Fruit fly (Drosophila melanogaster) whole organism, embryonic: ENCODE results near the gene CG42812.

Experiments used
- Bdp1 ChIP-seq: fragments of 200-800 bp; sonication (Bioruptor generic); optimal IDR thresholded peaks from 3 replicates; lab custom pipeline; 2016; ENCODE audit warnings: missing biosample characterization, missing genetic modification characterization
- Bgb ChIP-seq: fragments of 200-800 bp; sonication (Bioruptor generic); IDR thresholded peaks from 2 replicates; pipeline ENCODE4 v1.3.6; 2022; ENCODE audit warnings: missing biosample characterization, missing genetic modification characterization; ENCODE audit not compliant: partially characterized antibody
- CG11504 ChIP-seq: fragments of 200-800 bp; sonication (Bioruptor generic); optimal IDR thresholded peaks from 3 replicates; lab custom pipeline; 2019; ENCODE audit warnings: missing biosample characterization, mild to moderate bottlenecking, missing genetic modification characterization, moderate library complexity
- CG12155 ChIP-seq: fragments of 200-800 bp; sonication (Bioruptor generic); optimal IDR thresholded peaks from 3 replicates; lab custom pipeline; 2016; ENCODE audit warnings: missing biosample characterization, missing genetic modification characterization
- CG13296 ChIP-seq: fragments of 200-800 bp; sonication (Bioruptor generic); optimal IDR thresholded peaks from 3 replicates; lab custom pipeline; 2018; ENCODE audit warnings: missing biosample characterization, mild to moderate bottlenecking, missing genetic modification characterization
- CG14667 ChIP-seq: fragments of 200-800 bp; sonication (Bioruptor generic); IDR thresholded peaks from 2 replicates; pipeline ENCODE4 v1.3.6; 2022; ENCODE audit warnings: missing biosample characterization, missing genetic modification characterization
- CG1647 ChIP-seq: fragments of 200-800 bp; sonication (Bioruptor generic); optimal IDR thresholded peaks from 3 replicates; lab custom pipeline; 2016; ENCODE audit warnings: missing biosample characterization, missing genetic modification characterization
- CG34224 ChIP-seq: fragments of 200-800 bp; sonication (Bioruptor generic); IDR thresholded peaks from 3 replicates; pipeline ENCODE4 v1.3.6; 2022; ENCODE audit warnings: missing biosample characterization, missing genetic modification characterization; ENCODE audit not compliant: partially characterized antibody
- CG3726 ChIP-seq: fragments of 200-800 bp; sonication (Bioruptor generic); IDR thresholded peaks from 3 replicates; pipeline ENCODE4, ENCODE4 v1.3.6; 2022; ENCODE audit warnings: missing biosample characterization, missing genetic modification characterization
- CG4820 ChIP-seq: fragments of 200-800 bp; sonication (Bioruptor generic); optimal IDR thresholded peaks from 3 replicates; lab custom pipeline; 2016; ENCODE audit warnings: missing biosample characterization, missing genetic modification characterization
- CG6654 ChIP-seq: fragments of 200-800 bp; sonication (Bioruptor generic); optimal IDR thresholded peaks from 2 replicates; lab custom pipeline; 2017; ENCODE audit warnings: missing biosample characterization, mild to moderate bottlenecking, missing genetic modification characterization
- CG7963 ChIP-seq: fragments of 200-800 bp; sonication (Bioruptor generic); IDR thresholded peaks from 3 replicates; pipeline ENCODE4 v1.3.6; 2022; ENCODE audit warnings: missing biosample characterization, missing genetic modification characterization; ENCODE audit not compliant: partially characterized antibody
- CG9609 ChIP-seq: fragments of 200-800 bp; sonication (Bioruptor generic); optimal IDR thresholded peaks from 3 replicates; lab custom pipeline; 2016; ENCODE audit warnings: missing biosample characterization, missing genetic modification characterization
- Eip74EF ChIP-seq, 2 experiments: fragments of 200-800 bp in 1 of 2; fragments of >200 bp in 1 of 2; sonication (Bioruptor generic) in 1 of 2; optimal IDR thresholded peaks; 2 replicates each; lab custom pipeline; 2017 to 2019; ENCODE audit warnings: missing biosample characterization in 2 of 2, missing genetic modification characterization in 2 of 2, mild to moderate bottlenecking in 1 of 2, moderate library complexity in 1 of 2
- Gug ChIP-seq: fragments of 200-800 bp; sonication (Bioruptor generic); IDR thresholded peaks from 4 replicates; pipeline ENCODE4 v1.3.6; 2022; ENCODE audit warnings: missing biosample characterization, missing genetic modification characterization
- HLH4C ChIP-seq: fragments of 200-800 bp; sonication (Bioruptor generic); IDR thresholded peaks from 3 replicates; pipeline ENCODE4 v1.3.6; 2022; ENCODE audit warnings: missing biosample characterization, missing genetic modification characterization; ENCODE audit not compliant: partially characterized antibody
- Hand ChIP-seq: fragments of 200-800 bp; sonication (Bioruptor generic); optimal IDR thresholded peaks from 2 replicates; lab custom pipeline; 2017; ENCODE audit warnings: mild to moderate bottlenecking, missing biosample characterization, missing genetic modification reagents, missing genetic modification characterization
- Nf-YC ChIP-seq: fragments of 200-800 bp; optimal IDR thresholded peaks from 3 replicates; lab custom pipeline; 2019; ENCODE audit warnings: missing biosample characterization, mild to moderate bottlenecking, missing genetic modification characterization, moderate library complexity
- Rfx ChIP-seq: fragments of 200-800 bp; sonication (Bioruptor generic); IDR thresholded peaks from 2 replicates; pipeline ENCODE4 v1.3.6; 2022; ENCODE audit warnings: missing biosample characterization, missing genetic modification characterization
- Ssrp ChIP-seq: fragments of 200-800 bp; sonication (Bioruptor generic); optimal IDR thresholded peaks from 2 replicates; lab custom pipeline; 2018; ENCODE audit warnings: missing biosample characterization, mild to moderate bottlenecking, missing genetic modification characterization, moderate library complexity
- Trl ChIP-seq, 3 experiments: fragments of >200 bp in 2 of 3; fragments of 200-800 bp in 1 of 3; sonication (Bioruptor generic) in 1 of 3; optimal IDR thresholded peaks; 2 replicates in 1 of 3; 3 replicates in 2 of 3; lab custom pipeline; 2016 to 2017; ENCODE audit warnings: missing biosample characterization in 1 of 3, missing genetic modification characterization in 1 of 3
- croc ChIP-seq: fragments of 200-800 bp; sonication (Bioruptor generic); conservative IDR thresholded peaks from 3 replicates; pipeline ENCODE4 v1.3.6; 2022; ENCODE audit warnings: missing biosample characterization, missing genetic modification characterization
- fd102C ChIP-seq: fragments of 200-800 bp; sonication (Bioruptor generic); optimal IDR thresholded peaks from 2 replicates; lab custom pipeline; 2018; ENCODE audit warnings: missing biosample characterization, mild to moderate bottlenecking, missing genetic modification characterization, moderate library complexity
- fu2 ChIP-seq: fragments of 200-800 bp; sonication (Bioruptor generic); optimal IDR thresholded peaks from 2 replicates; lab custom pipeline; 2016; ENCODE audit warnings: missing biosample characterization, missing genetic modification characterization
- lola ChIP-seq, 3 experiments: fragments of >200 bp in 2 of 3; fragments of 200-800 bp in 1 of 3; sonication (Bioruptor generic) in 1 of 3; optimal IDR thresholded peaks; 2 replicates each; lab custom pipeline; 2017 to 2019; ENCODE audit warnings: missing biosample characterization in 3 of 3, missing genetic modification characterization in 3 of 3, mild to moderate bottlenecking in 1 of 3, moderate library complexity in 1 of 3
- mam ChIP-seq: fragments of 200-800 bp; sonication (Bioruptor generic); optimal IDR thresholded peaks from 3 replicates; lab custom pipeline; 2016; ENCODE audit warnings: missing biosample characterization, missing genetic modification characterization
- mld ChIP-seq: fragments of 200-800 bp; sonication (Bioruptor generic); IDR thresholded peaks from 3 replicates; pipeline ENCODE4 v1.3.6; 2022; ENCODE audit warnings: missing biosample characterization, missing genetic modification characterization; ENCODE audit not compliant: partially characterized antibody
- psq ChIP-seq: fragments of 200-800 bp; sonication (Bioruptor generic); optimal IDR thresholded peaks from 2 replicates; lab custom pipeline; 2017; ENCODE audit warnings: missing biosample characterization, missing genetic modification characterization
- schlank ChIP-seq: fragments of 200-800 bp; sonication (Bioruptor generic); optimal IDR thresholded peaks from 2 replicates; lab custom pipeline; 2018; ENCODE audit warnings: missing biosample characterization, mild to moderate bottlenecking, missing genetic modification characterization
- sens-2 ChIP-seq: fragments of 200-800 bp; sonication (Bioruptor generic); IDR thresholded peaks from 2 replicates; pipeline ENCODE4 v1.3.6; 2022; ENCODE audit warnings: missing biosample characterization, missing genetic modification characterization
- tio ChIP-seq: fragments of 200-800 bp; sonication (Bioruptor generic); optimal IDR thresholded peaks from 2 replicates; lab custom pipeline; 2017; ENCODE audit warnings: missing biosample characterization, missing genetic modification characterization, inconsistent platforms

The CG42812 gene

DNA sequence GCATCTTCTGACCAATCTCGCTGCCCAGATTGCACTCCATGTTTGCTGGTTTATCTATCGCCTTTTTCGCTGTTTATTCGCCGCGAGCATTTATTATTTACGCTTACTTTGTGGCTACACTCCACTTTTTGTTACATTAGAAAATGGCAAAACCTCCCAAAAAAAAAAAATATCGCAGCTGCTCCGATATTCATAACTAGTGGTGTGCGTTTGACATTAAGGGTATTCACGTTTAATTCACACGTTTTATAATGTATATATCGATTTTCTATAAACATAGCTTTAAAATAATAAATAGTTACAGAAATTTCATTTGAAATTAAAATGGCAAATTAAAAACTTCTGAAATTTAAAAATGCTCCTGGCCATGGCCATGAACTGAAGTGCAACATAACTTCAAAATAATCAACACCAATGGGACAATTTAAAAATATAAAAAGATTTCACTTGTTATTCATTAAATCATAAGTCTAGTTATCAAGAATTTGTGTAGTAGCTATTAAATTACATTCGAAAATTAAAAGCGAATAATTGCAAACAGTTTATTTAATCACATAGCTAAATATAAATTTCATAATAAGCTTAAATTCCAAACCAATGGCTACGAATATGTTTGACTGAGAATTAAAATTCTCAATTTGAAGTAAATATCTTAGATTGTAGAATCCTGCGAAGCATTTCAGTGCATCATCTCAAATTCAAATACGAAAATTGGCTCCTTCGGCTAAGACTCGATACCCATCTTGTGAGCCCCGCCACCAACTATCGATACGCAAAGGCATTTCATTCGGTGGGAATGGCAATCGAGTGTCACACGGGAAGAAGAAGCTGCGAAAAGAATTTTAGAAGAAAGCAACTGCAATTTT is 49.5 kb downstream of the CG42812 start, which contains the start of the genes Nab2 and BRWD3 (continued):
- TF ChIP-seq Trl (optimal IDR thresholded peaks at IDR 0.05; lab: Kevin White, UChicago) (no peak), Trl (GFP tag; optimal IDR thresholded peaks at IDR 0.05; lab: Kevin White, UChicago) (peak; percentile 27), CG9609 (GFP tag; lab: Kevin White, UChicago) (no peak), croc (no peak), CG11504 (tag; lab: Kevin White, UChicago) (no peak), Ssrp (peak; percentile 22), Gug (peak; percentile 29; the same call in 1 of the 4 replicates), psq (GFP tag; lab: Kevin White, UChicago) (no peak), CG14667 (GFP tag; lab: Robert Waterston, UW) (no peak), CG1647 (GFP tag; lab: Kevin White, UChicago) (no peak), Eip74EF (GFP tag; optimal IDR thresholded peaks at IDR 0.05; lab: Kevin White, UChicago) (no peak), mld (GFP tag; lab: Robert Waterston, UW) (peak; percentile 60; the same call in 1 of the 3 replicates), Hand (GFP tag; lab: Kevin White, UChicago) (no peak), CG4820 (GFP tag; lab: Kevin White, UChicago) (peak; percentile 5), tio (no peak), schlank (tag; lab: Kevin White, UChicago) (no peak), CG12155 (GFP tag; lab: Kevin White, UChicago) (peak; percentile 39), CG13296 (no peak), fu2 (GFP tag; lab: Kevin White, UChicago) (no peak), Bgb (GFP tag; lab: Robert Waterston, UW) (peak; percentile 81), Nf-YC (tag; lab: Kevin White, UChicago) (no peak), CG3726 (GFP tag; lab: Robert Waterston, UW) (no peak), Rfx (GFP tag; lab: Robert Waterston, UW) (peak; percentile 75), lola (GFP tag; optimal IDR thresholded peaks at IDR 0.05; lab: Kevin White, UChicago) (peak in 1 of 3 experiments; percentile 67), CG6654 (GFP tag; lab: Kevin White, UChicago) (no peak), Bdp1 (no peak), HLH4C (GFP tag; lab: Robert Waterston, UW) (peak; percentile 43), fd102C (GFP tag; lab: Kevin White, UChicago) (no peak), mam (GFP tag; lab: Kevin White, UChicago) (peak; percentile 17), CG7963 (GFP tag; lab: Robert Waterston, UW) (peak; percentile 69; the same call in 2 of the 3 replicates), sens-2 (GFP tag; lab: Robert Waterston, UW) (peak; percentile 20; the same call in 1 of the 2 replicates), CG34224 (peak; percentile 26; the same call in 2 of the 3 replicates)
